Worm (Caenorhabditis elegans) whole organism, L3 larva: ENCODE data around the gene ZK131.11.

Source experiments
- R02D3.7 ChIP-seq: fragments of 150-350 bp; optimal IDR thresholded peaks from 2 replicates; lab custom pipeline; 2014; ENCODE audit warnings: missing biosample characterization, missing genetic modification characterization
- ZK546.5 ChIP-seq: sonication (generic microtip); optimal IDR thresholded peaks from 2 replicates; lab custom pipeline; 2017; ENCODE audit warnings: missing biosample characterization, missing genetic modification characterization
- ama-1 ChIP-seq: fragments of 150-350 bp; optimal IDR thresholded peaks from 2 replicates; lab custom pipeline; 2018
- ceh-82 ChIP-seq: fragments of 150-350 bp; optimal IDR thresholded peaks from 2 replicates; lab custom pipeline; 2014; ENCODE audit warnings: missing biosample characterization, missing genetic modification characterization
- ceh-9 ChIP-seq: sonication (generic microtip); optimal IDR thresholded peaks from 2 replicates; lab custom pipeline; 2018; ENCODE audit warnings: missing biosample characterization, missing genetic modification characterization
- egl-27 ChIP-seq: sonication (generic microtip); optimal IDR thresholded peaks from 4 replicates; lab custom pipeline; 2017; ENCODE audit warnings: missing biosample characterization, missing genetic modification reagents, missing genetic modification characterization
- elt-2 ChIP-seq: sonication (generic microtip); optimal IDR thresholded peaks from 2 replicates; lab custom pipeline; 2016; ENCODE audit warnings: missing genetic modification reagents, mild to moderate bottlenecking, missing genetic modification characterization, missing compliant biosample characterization
- elt-3 ChIP-seq, 3 experiments: fragments of 150-350 bp in 1 of 3; sonication (generic microtip) in 2 of 3; optimal IDR thresholded peaks; 2 replicates in 2 of 3; 4 replicates in 1 of 3; lab custom pipeline; 2014 to 2017; ENCODE audit warnings: missing biosample characterization in 3 of 3, missing genetic modification characterization in 3 of 3
- eor-1 ChIP-seq, 2 experiments: fragments of 150-350 bp; optimal IDR thresholded peaks; 2 replicates each; lab custom pipeline; 2014 to 2018; ENCODE audit warnings: missing biosample characterization in 2 of 2, missing genetic modification characterization in 2 of 2
- fkh-2 ChIP-seq: fragments of 150-350 bp; optimal IDR thresholded peaks from 2 replicates; lab custom pipeline; 2014; ENCODE audit warnings: missing biosample characterization, missing genetic modification reagents, missing genetic modification characterization
- hmg-11 ChIP-seq: sonication (generic microtip); optimal IDR thresholded peaks from 2 replicates; lab custom pipeline; 2016; ENCODE audit warnings: missing genetic modification characterization, missing compliant biosample characterization
- jun-1 ChIP-seq: fragments of 150-350 bp; optimal IDR thresholded peaks from 2 replicates; lab custom pipeline; 2014; ENCODE audit warnings: missing biosample characterization, missing genetic modification reagents, missing genetic modification characterization
- lin-15B ChIP-seq: fragments of 150-350 bp; optimal IDR thresholded peaks from 2 replicates; lab custom pipeline; 2014; ENCODE audit warnings: missing biosample characterization, missing genetic modification characterization
- lin-39 ChIP-seq: fragments of 150-350 bp; optimal IDR thresholded peaks from 2 replicates; lab custom pipeline; 2018; ENCODE audit warnings: missing biosample characterization, missing genetic modification reagents, missing genetic modification characterization
- lsy-12 ChIP-seq: sonication (generic microtip); optimal IDR thresholded peaks from 2 replicates; lab custom pipeline; 2016; ENCODE audit warnings: mild to moderate bottlenecking, missing genetic modification characterization, missing compliant biosample characterization
- mdl-1 ChIP-seq: fragments of 150-350 bp; optimal IDR thresholded peaks from 2 replicates; lab custom pipeline; 2014; ENCODE audit warnings: missing biosample characterization, missing genetic modification characterization
- mml-1 ChIP-seq: fragments of 150-350 bp; sonication (generic microtip); optimal IDR thresholded peaks from 3 replicates; lab custom pipeline; 2014; ENCODE audit warnings: missing biosample characterization, missing genetic modification characterization
- nfya-1 ChIP-seq: sonication (generic microtip); optimal IDR thresholded peaks from 2 replicates; lab custom pipeline; 2017; ENCODE audit warnings: missing genetic modification characterization, mild to moderate bottlenecking, missing compliant biosample characterization, antibody characterized with exemption, moderate library complexity; ENCODE audit not compliant: insufficient read depth
- nhr-237 ChIP-seq: fragments of 150-350 bp; optimal IDR thresholded peaks from 2 replicates; lab custom pipeline; 2014; ENCODE audit warnings: missing biosample characterization, missing genetic modification characterization
- nhr-25 ChIP-seq: sonication (generic microtip); optimal IDR thresholded peaks from 2 replicates; lab custom pipeline; 2017; ENCODE audit warnings: missing biosample characterization, missing genetic modification characterization
- nhr-76 ChIP-seq: fragments of 150-350 bp; sonication (generic microtip); optimal IDR thresholded peaks from 5 replicates; lab custom pipeline; 2014; ENCODE audit warnings: missing biosample characterization, missing genetic modification characterization
- nhr-77 ChIP-seq: fragments of 150-350 bp; optimal IDR thresholded peaks from 2 replicates; lab custom pipeline; 2014; ENCODE audit warnings: missing biosample characterization, missing genetic modification characterization
- pha-4 ChIP-seq: fragments of 150-350 bp; optimal IDR thresholded peaks from 2 replicates; lab custom pipeline; 2014; ENCODE audit warnings: missing biosample characterization, missing genetic modification reagents, missing genetic modification characterization
- pqm-1 ChIP-seq: fragments of 150-350 bp; optimal IDR thresholded peaks from 2 replicates; lab custom pipeline; 2017; ENCODE audit warnings: missing biosample characterization, missing genetic modification characterization, inconsistent platforms
- sea-2 ChIP-seq: fragments of 150-350 bp; sonication (generic microtip); optimal IDR thresholded peaks from 4 replicates; lab custom pipeline; 2014; ENCODE audit warnings: missing biosample characterization, missing genetic modification reagents, missing genetic modification characterization
- snpc-4 ChIP-seq: fragments of 150-350 bp; optimal IDR thresholded peaks from 2 replicates; lab custom pipeline; 2014; ENCODE audit warnings: missing biosample characterization, missing genetic modification characterization
- unc-39 ChIP-seq: sonication (generic microtip); optimal IDR thresholded peaks from 4 replicates; lab custom pipeline; 2017; ENCODE audit warnings: missing biosample characterization, missing genetic modification characterization
- unc-62 ChIP-seq: fragments of 150-350 bp; sonication (generic microtip); optimal IDR thresholded peaks from 4 replicates; lab custom pipeline; 2014; ENCODE audit warnings: missing biosample characterization, missing genetic modification reagents, missing genetic modification characterization
- zag-1 ChIP-seq: fragments of 150-350 bp; optimal IDR thresholded peaks from 2 replicates; lab custom pipeline; 2014; ENCODE audit warnings: missing biosample characterization, missing genetic modification characterization
- ztf-4 ChIP-seq: fragments of 150-350 bp; optimal IDR thresholded peaks from 2 replicates; lab custom pipeline; 2014; ENCODE audit warnings: missing biosample characterization, missing genetic modification characterization

Gene ZK131.11

DNA sequence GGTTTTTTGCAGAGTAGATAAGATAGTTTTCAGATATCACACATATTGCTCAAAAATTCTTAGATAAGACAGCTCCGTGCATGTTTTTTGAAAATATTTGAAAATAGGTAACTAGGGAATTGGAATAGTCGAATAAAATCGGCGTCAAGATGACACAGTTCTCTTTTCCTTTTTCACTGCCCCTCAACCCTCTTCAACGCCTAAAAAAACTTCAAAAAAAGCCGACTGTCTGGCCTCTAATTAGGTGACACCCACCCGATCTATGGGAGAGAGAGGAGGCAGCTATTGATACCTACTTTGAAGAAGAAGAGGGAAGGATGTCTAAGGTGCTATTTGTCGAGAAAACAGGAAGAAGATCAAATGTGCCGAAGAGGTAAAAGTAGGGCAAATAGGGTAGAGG is 50.3 kb downstream of the ZK131.11 start:
- TF ChIP-seq eor-1 (tag; optimal IDR thresholded peaks at IDR 0.05; lab: Kevin White, UChicago) (no peak), nfya-1 (tag; lab: Kevin White, UChicago) (no peak), egl-27 (tag; lab: Kevin White, UChicago) (no peak), ztf-4 (tag; lab: Kevin White, UChicago) (no peak), hmg-11 (no peak), jun-1 (tag; lab: Kevin White, UChicago) (no peak), unc-62 (GFP tag; lab: Kevin White, UChicago) (no peak)

DNA sequence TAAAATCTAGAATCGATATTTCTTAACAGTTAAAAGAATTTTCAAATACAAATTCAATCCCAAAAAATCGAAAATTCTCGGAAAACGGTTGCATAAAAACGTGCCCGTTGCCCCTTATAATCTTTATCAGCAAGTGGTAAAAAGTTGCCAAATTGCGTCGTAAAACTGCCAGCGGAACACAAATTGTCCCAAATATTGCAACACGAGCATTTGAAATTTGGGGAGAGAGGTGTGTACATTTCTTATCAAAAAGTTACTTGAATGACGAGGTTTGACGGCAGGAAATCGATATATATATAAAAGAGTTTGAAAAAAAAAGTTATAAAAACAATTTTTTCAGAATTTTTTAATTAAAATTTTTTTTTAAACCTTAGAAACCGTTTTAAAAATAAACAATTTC is 54.0 kb downstream of the ZK131.11 start:
- TF ChIP-seq sea-2 (no peak), pqm-1 (tag; lab: Kevin White, UChicago) (peak; percentile 59), elt-2 (tag; lab: Kevin White, UChicago) (peak; percentile 85), snpc-4 (tag; lab: Kevin White, UChicago) (peak; percentile 1), pha-4 (peak; percentile 60), jun-1 (tag; lab: Kevin White, UChicago) (peak; percentile 5), nhr-77 (no peak)

DNA sequence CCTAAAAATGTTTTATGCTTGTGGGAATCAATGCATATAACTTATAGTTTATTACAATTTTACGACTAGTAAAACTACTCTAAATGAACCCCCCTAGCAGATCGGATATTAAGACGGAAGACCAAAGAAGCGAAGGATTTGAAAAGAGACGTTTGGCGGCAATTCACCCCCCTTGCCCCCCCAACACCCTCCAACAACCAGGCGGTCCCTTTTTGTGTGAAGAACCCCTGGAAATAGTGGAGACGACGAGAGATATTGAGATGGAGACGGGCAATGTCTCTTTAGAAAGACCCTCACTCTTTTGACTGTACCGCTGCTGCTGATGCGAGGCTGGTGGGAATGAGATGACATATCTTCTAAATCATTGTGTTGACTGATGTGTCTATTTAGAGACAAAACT is 55.3 kb downstream of the ZK131.11 start:
- TF ChIP-seq lsy-12 (tag; lab: Kevin White, UChicago) = no peak
- TF ChIP-seq eor-1 (tag; optimal IDR thresholded peaks at IDR 0.05; lab: Kevin White, UChicago) = no peak
- TF ChIP-seq elt-2 (tag; lab: Kevin White, UChicago) = no peak
- TF ChIP-seq hmg-11 = peak; percentile 82
- no peak for TF ChIP-seq fkh-2 (tag; lab: Kevin White, UChicago)
- no peak for TF ChIP-seq unc-39 (tag; lab: Kevin White, UChicago)
- peak; percentile 9 for TF ChIP-seq lin-15B (tag; lab: Kevin White, UChicago)
- no peak for TF ChIP-seq ceh-9 (tag; lab: Kevin White, UChicago)
- no peak for TF ChIP-seq nhr-77
- no peak for TF ChIP-seq nhr-237 (tag; lab: Kevin White, UChicago)
- no peak for TF ChIP-seq ztf-4 (tag; lab: Kevin White, UChicago)
- no peak for TF ChIP-seq unc-62 (GFP tag; lab: Kevin White, UChicago)
- TF ChIP-seq nfya-1 (tag; lab: Kevin White, UChicago) = peak; percentile 9
- no peak for TF ChIP-seq lin-39 (tag; lab: Kevin White, UChicago)
- TF ChIP-seq R02D3.7 (tag; lab: Kevin White, UChicago) = no peak

DNA sequence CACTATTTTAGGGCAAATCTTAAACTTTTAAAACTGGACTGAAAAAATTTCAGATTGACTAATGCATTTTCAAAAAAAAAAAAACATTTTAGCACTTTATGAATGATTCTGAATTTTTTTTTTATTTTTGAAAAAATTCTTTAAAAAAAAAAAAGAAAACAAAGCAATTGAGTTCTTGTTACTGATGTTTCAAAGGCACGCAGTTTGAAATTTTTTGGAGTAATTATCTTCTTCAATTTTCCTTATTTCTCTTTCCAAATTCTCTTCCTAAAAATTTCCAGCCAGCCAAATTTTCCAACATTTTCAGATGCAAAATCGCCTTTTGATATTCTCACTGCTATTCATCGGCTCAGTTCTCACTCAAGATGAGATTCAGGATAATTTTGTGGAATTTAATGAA is 60.0 kb downstream of the ZK131.11 start, which contains the start of gene F08G2.8:
F08G2.8 (plus strand) TSS at position 301 of the 400 bp plus-strand sequence.
- no peak for TF ChIP-seq egl-27 (tag; lab: Kevin White, UChicago)
- TF ChIP-seq elt-3 (tag; optimal IDR thresholded peaks at IDR 0.05; lab: Kevin White, UChicago) = no peak
- no peak for TF ChIP-seq mml-1 (tag; lab: Kevin White, UChicago)
- no peak for TF ChIP-seq eor-1 (tag; optimal IDR thresholded peaks at IDR 0.05; lab: Kevin White, UChicago)
- TF ChIP-seq sea-2 = no peak
- TF ChIP-seq pha-4 = no peak
- no peak for TF ChIP-seq ZK546.5 (tag; lab: Kevin White, UChicago)
- no peak for TF ChIP-seq mdl-1
- TF ChIP-seq nhr-76 = no peak
- no peak for TF ChIP-seq zag-1 (tag; lab: Kevin White, UChicago)
- TF ChIP-seq ceh-82 (tag; lab: Kevin White, UChicago) = no peak

DNA sequence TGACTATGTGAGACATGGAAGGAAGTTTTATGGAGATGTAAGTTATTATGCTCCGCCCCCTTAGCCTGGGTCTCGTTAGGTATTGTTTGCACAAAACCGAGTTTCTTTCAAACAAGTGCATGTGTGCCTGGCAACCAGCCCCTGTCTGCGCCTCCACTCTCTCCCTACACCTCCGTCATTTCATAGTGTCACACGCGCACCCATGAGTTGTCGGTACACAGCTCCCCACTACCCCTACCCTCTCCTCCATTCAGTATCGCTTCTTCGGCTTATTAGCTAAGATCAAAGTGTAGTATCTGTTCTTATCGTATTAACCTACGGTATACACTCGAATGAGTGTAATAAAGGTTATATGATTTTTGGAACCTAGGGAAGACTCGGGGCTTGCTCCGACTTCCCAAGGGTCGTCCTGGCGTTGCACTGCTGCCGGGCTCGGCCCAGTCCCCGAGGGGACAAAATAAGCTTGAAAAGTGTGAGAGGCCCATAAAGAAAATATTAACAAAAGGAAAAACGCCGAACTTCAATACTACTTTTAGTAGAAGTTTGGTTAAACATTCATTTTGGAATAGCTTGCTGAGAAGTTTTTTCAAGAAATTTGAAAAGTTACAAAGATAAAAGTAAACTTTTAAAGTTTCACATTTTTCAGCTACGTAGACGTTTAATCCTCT is 60.6 kb downstream of the ZK131.11 start:
- TF ChIP-seq elt-2 (tag; lab: Kevin White, UChicago) (peak; percentile 46), nhr-25 (tag; lab: Kevin White, UChicago) (peak; percentile 31), nfya-1 (tag; lab: Kevin White, UChicago) (peak; percentile 40), snpc-4 (tag; lab: Kevin White, UChicago) (peak; percentile 52), nhr-77 (peak; percentile 72), ama-1 (peak; percentile 37), pqm-1 (tag; lab: Kevin White, UChicago) (peak; percentile 41)

DNA sequence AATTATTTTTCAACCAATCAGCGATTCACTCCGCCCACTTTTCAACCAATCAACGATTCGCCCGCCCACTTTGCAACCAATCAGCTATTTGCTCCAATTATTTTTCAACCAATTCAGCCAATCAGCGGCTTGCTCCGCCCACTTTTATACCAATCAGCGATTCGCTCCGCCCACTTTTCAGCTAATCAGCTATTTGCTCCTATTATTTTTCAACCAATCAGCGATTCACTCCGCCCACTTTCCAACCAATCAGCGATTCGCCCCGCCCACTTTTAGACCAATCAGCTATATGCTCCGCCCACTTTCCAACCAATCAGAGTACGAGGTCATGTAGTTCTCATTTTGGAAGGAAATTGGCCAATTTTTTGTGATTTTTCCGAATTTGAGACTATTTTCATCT is 63.3 kb downstream of the ZK131.11 start:
- TF ChIP-seq nfya-1 (tag; lab: Kevin White, UChicago) = peak; percentile 95
- no peak for TF ChIP-seq lsy-12 (tag; lab: Kevin White, UChicago)
- peak; percentile 6 for TF ChIP-seq elt-2 (tag; lab: Kevin White, UChicago)
